Worm (Caenorhabditis elegans): ENCODE results near the gene C14B9.8.

The C14B9.8 gene

ce11 chrIII:8129195-8129594 is 15.2 kb downstream of the C14B9.8 start:
- no peak for TF ChIP-seq nhr-12 (tag; optimal IDR thresholded peaks at IDR 0.05)
- no peak for TF ChIP-seq ceh-43 (GFP tag; optimal IDR thresholded peaks at IDR 0.05)
- no peak for TF ChIP-seq snpc-4 (tag; optimal IDR thresholded peaks at IDR 0.05)
- no peak for TF ChIP-seq lin-13 (tag; optimal IDR thresholded peaks at IDR 0.05)
- no peak for TF ChIP-seq nhr-76 (tag; optimal IDR thresholded peaks at IDR 0.05)
- no peak for TF ChIP-seq ham-2 (GFP tag; optimal IDR thresholded peaks at IDR 0.05)
- TF ChIP-seq sem-2 (GFP tag; optimal IDR thresholded peaks at IDR 0.05): no peak
- TF ChIP-seq elt-3 (tag; optimal IDR thresholded peaks at IDR 0.05): no peak
- TF ChIP-seq lin-32 (GFP tag; optimal IDR thresholded peaks at IDR 0.05): no peak
- no peak for TF ChIP-seq cnd-1 (tag; optimal IDR thresholded peaks at IDR 0.05)
- TF ChIP-seq bed-3 (GFP tag; optimal IDR thresholded peaks at IDR 0.05): no peak
- TF ChIP-seq sptf-1 (tag; optimal IDR thresholded peaks at IDR 0.05): no peak
- no peak for TF ChIP-seq ceh-39 (tag; optimal IDR thresholded peaks at IDR 0.05)
- no peak for TF ChIP-seq hlh-1 (tag; optimal IDR thresholded peaks at IDR 0.05)
- TF ChIP-seq unc-120 (tag; optimal IDR thresholded peaks at IDR 0.05; ENCODE audit: poor library complexity, severe bottlenecking): no peak
- no peak for TF ChIP-seq drap-1 (GFP tag; optimal IDR thresholded peaks at IDR 0.05)
- TF ChIP-seq blmp-1 (tag; optimal IDR thresholded peaks at IDR 0.05): no peak
- no peak for TF ChIP-seq tbx-8 (GFP tag; optimal IDR thresholded peaks at IDR 0.05)

ce11 chrIII:8126978-8127377 is 17.5 kb downstream of the C14B9.8 start:
- TF ChIP-seq unc-120 (tag; optimal IDR thresholded peaks at IDR 0.05; ENCODE audit: poor library complexity, severe bottlenecking): peak; percentile 25
- TF ChIP-seq cnd-1 (tag; optimal IDR thresholded peaks at IDR 0.05): peak; percentile 60
- peak; percentile 50 for TF ChIP-seq drap-1 (GFP tag; optimal IDR thresholded peaks at IDR 0.05)
- no peak for TF ChIP-seq sem-2 (GFP tag; optimal IDR thresholded peaks at IDR 0.05)
- peak; percentile 24 for TF ChIP-seq lsy-2 (tag; optimal IDR thresholded peaks at IDR 0.05)
- TF ChIP-seq nhr-12 (tag; optimal IDR thresholded peaks at IDR 0.05): no peak
- peak; percentile 15 for TF ChIP-seq pha-4 (tag; optimal IDR thresholded peaks at IDR 0.05)
- peak; percentile 48 for TF ChIP-seq ham-2 (GFP tag; optimal IDR thresholded peaks at IDR 0.05)

ce11 chrIII:8125234-8125633 is 19.2 kb downstream of the C14B9.8 start:
- no peak for TF ChIP-seq flh-1 (GFP tag; optimal IDR thresholded peaks at IDR 0.05)
- TF ChIP-seq ceh-43 (GFP tag; optimal IDR thresholded peaks at IDR 0.05): no peak
- no peak for TF ChIP-seq lin-32 (GFP tag; optimal IDR thresholded peaks at IDR 0.05)
- no peak for TF ChIP-seq sptf-1 (tag; optimal IDR thresholded peaks at IDR 0.05)
- TF ChIP-seq tbx-8 (GFP tag; optimal IDR thresholded peaks at IDR 0.05): no peak
- no peak for TF ChIP-seq ceh-83 (GFP tag; optimal IDR thresholded peaks at IDR 0.05)
- TF ChIP-seq ham-2 (GFP tag; optimal IDR thresholded peaks at IDR 0.05): no peak
- peak; percentile 90 for TF ChIP-seq unc-120 (tag; optimal IDR thresholded peaks at IDR 0.05; ENCODE audit: poor library complexity, severe bottlenecking)
- no peak for TF ChIP-seq sem-2 (GFP tag; optimal IDR thresholded peaks at IDR 0.05)
- TF ChIP-seq lsy-2 (tag; optimal IDR thresholded peaks at IDR 0.05): peak; percentile 11
- peak; percentile 48 for TF ChIP-seq pha-4 (tag; optimal IDR thresholded peaks at IDR 0.05)
- no peak for TF ChIP-seq elt-3 (tag; optimal IDR thresholded peaks at IDR 0.05)
- TF ChIP-seq ces-1 (GFP tag; optimal IDR thresholded peaks at IDR 0.05): peak; percentile 70
- TF ChIP-seq ztf-11 (tag; optimal IDR thresholded peaks at IDR 0.05): no peak
- TF ChIP-seq hlh-1 (tag; optimal IDR thresholded peaks at IDR 0.05): no peak
- no peak for TF ChIP-seq nhr-28 (tag; optimal IDR thresholded peaks at IDR 0.05)
- peak; percentile 43 for TF ChIP-seq nhr-2 (tag; optimal IDR thresholded peaks at IDR 0.05)
- no peak for TF ChIP-seq M03D4.4 (tag; optimal IDR thresholded peaks at IDR 0.05)
- peak; percentile 58 for TF ChIP-seq unc-62 (GFP tag; optimal IDR thresholded peaks at IDR 0.05)
- no peak for TF ChIP-seq unc-39 (tag; optimal IDR thresholded peaks at IDR 0.05)
- TF ChIP-seq snpc-4 (tag; optimal IDR thresholded peaks at IDR 0.05): no peak
- TF ChIP-seq mep-1 (tag; optimal IDR thresholded peaks at IDR 0.05): no peak
- no peak for TF ChIP-seq lin-13 (tag; optimal IDR thresholded peaks at IDR 0.05)
- no peak for TF ChIP-seq mls-2 (tag; optimal IDR thresholded peaks at IDR 0.05)
- no peak for TF ChIP-seq blmp-1 (tag; optimal IDR thresholded peaks at IDR 0.05)
- no peak for TF ChIP-seq nhr-237 (tag; optimal IDR thresholded peaks at IDR 0.05)
- no peak for TF ChIP-seq drap-1 (GFP tag; optimal IDR thresholded peaks at IDR 0.05)
- TF ChIP-seq cnd-1 (tag; optimal IDR thresholded peaks at IDR 0.05): no peak
- no peak for TF ChIP-seq bed-3 (GFP tag; optimal IDR thresholded peaks at IDR 0.05)
- no peak for TF ChIP-seq ceh-39 (tag; optimal IDR thresholded peaks at IDR 0.05)
- no peak for TF ChIP-seq nhr-12 (tag; optimal IDR thresholded peaks at IDR 0.05)
- TF ChIP-seq nhr-76 (tag; optimal IDR thresholded peaks at IDR 0.05): no peak
- no peak for TF ChIP-seq zip-8 (tag; optimal IDR thresholded peaks at IDR 0.05)
- TF ChIP-seq elt-1 (tag; optimal IDR thresholded peaks at IDR 0.05; ENCODE audit: borderline replicate concordance, insufficient read depth): no peak
- no peak for TF ChIP-seq mab-5 (tag; optimal IDR thresholded peaks at IDR 0.05)
